Fruit fly (Drosophila melanogaster) whole organism: ENCODE results near the gene CG5783.

Experiments
- CG8478 ChIP-seq: fragments of >200 bp; optimal IDR thresholded peaks from 2 replicates; lab custom pipeline; 2018; ENCODE audit warnings: inconsistent platforms
- Dll ChIP-seq: fragments of >200 bp; optimal IDR thresholded peaks from 2 replicates; lab custom pipeline; 2017
- EcR ChIP-seq, 2 experiments: fragments of >200 bp; optimal IDR thresholded peaks; 2 replicates each; lab custom pipeline; 2017; ENCODE audit warnings: missing biosample characterization in 2 of 2, missing genetic modification characterization in 2 of 2, missing genetic modification reagents in 2 of 2
- pan ChIP-seq: fragments of >200 bp; optimal IDR thresholded peaks from 2 replicates; lab custom pipeline; 2017
- usp ChIP-seq: fragments of >200 bp; optimal IDR thresholded peaks from 2 replicates; lab custom pipeline; 2017; ENCODE audit warnings: missing biosample characterization, missing genetic modification characterization, mixed read lengths

- TF ChIP-seq CG8478 (no peak), EcR (GFP tag; optimal IDR thresholded peaks at IDR 0.05; lab: Kevin White, UChicago) (no peak), Dll (no peak), usp (GFP tag; lab: Kevin White, UChicago) (no peak), pan (no peak)
These were observed 41.6 kb upstream of the CG5783 start, which contains the start of gene CG15152 for dm6 chr2L:18114176-18114703.
